Fruit fly (Drosophila melanogaster) whole organism, embryonic: ENCODE data around the gene Wdr33.

Experiments
- Adf1 ChIP-seq: fragments of 200-800 bp; sonication (Bioruptor generic); IDR thresholded peaks from 2 replicates; pipeline ENCODE4 v1.3.6; 2022; ENCODE audit warnings: missing biosample characterization, missing genetic modification characterization
- Asciz ChIP-seq: fragments of 200-800 bp; sonication (Bioruptor generic); optimal IDR thresholded peaks from 2 replicates; lab custom pipeline; 2017; ENCODE audit warnings: missing biosample characterization, mild to moderate bottlenecking, missing genetic modification characterization, missing genetic modification reagents
- Atf6 ChIP-seq: fragments of 200-800 bp; sonication (Bioruptor generic); IDR thresholded peaks from 2 replicates; pipeline ENCODE4 v1.3.6; 2022; ENCODE audit warnings: missing biosample characterization, missing genetic modification characterization
- CG10366 ChIP-seq: fragments of 200-800 bp; sonication (Bioruptor generic); IDR thresholded peaks from 2 replicates; pipeline ENCODE4 v1.3.6; 2022; ENCODE audit warnings: missing biosample characterization, missing genetic modification characterization
- CG10462 ChIP-seq: fragments of 200-800 bp; sonication (Bioruptor generic); optimal IDR thresholded peaks from 2 replicates; lab custom pipeline; 2016; ENCODE audit warnings: missing biosample characterization, missing genetic modification characterization
- CG12071 ChIP-seq: fragments of 200-800 bp; sonication (Bioruptor generic); optimal IDR thresholded peaks from 3 replicates; lab custom pipeline; 2018; ENCODE audit warnings: missing biosample characterization, mild to moderate bottlenecking, missing genetic modification characterization
- CG12769 ChIP-seq: fragments of 200-800 bp; sonication (Bioruptor generic); optimal IDR thresholded peaks from 2 replicates; lab custom pipeline; 2019; ENCODE audit warnings: missing biosample characterization, mild to moderate bottlenecking, missing genetic modification characterization, moderate library complexity
- CG14050 ChIP-seq: fragments of 200-800 bp; sonication (Bioruptor generic); IDR thresholded peaks from 3 replicates; pipeline ENCODE4 v1.3.6; 2022; ENCODE audit warnings: missing biosample characterization, missing genetic modification characterization
- CG14710 ChIP-seq: fragments of 200-800 bp; sonication (Bioruptor generic); optimal IDR thresholded peaks from 3 replicates; lab custom pipeline; 2019; ENCODE audit warnings: missing biosample characterization, mild to moderate bottlenecking, missing genetic modification characterization, moderate library complexity
- CG17359 ChIP-seq: fragments of 200-800 bp; sonication (Bioruptor generic); optimal IDR thresholded peaks from 3 replicates; lab custom pipeline; 2018; ENCODE audit warnings: missing biosample characterization, mild to moderate bottlenecking, missing genetic modification characterization, moderate library complexity
- CG1832 ChIP-seq: fragments of 200-800 bp; sonication (Bioruptor generic); optimal IDR thresholded peaks from 2 replicates; lab custom pipeline; 2017; ENCODE audit warnings: missing biosample characterization, mild to moderate bottlenecking, missing genetic modification characterization, inconsistent platforms
- CG2116 ChIP-seq: fragments of 200-800 bp; sonication (Bioruptor generic); optimal IDR thresholded peaks from 3 replicates; lab custom pipeline; 2018; ENCODE audit warnings: missing biosample characterization, mild to moderate bottlenecking, missing genetic modification characterization
- CG2199 ChIP-seq: fragments of 200-800 bp; sonication (Bioruptor generic); IDR thresholded peaks from 3 replicates; pipeline ENCODE4 v1.3.6; 2022; ENCODE audit warnings: missing biosample characterization, missing genetic modification characterization
- CG31441 ChIP-seq: fragments of 200-800 bp; sonication (Bioruptor generic); IDR thresholded peaks from 2 replicates; pipeline ENCODE4 v1.3.6; 2022; ENCODE audit warnings: missing biosample characterization, missing genetic modification characterization
- CG34224 ChIP-seq: fragments of 200-800 bp; sonication (Bioruptor generic); IDR thresholded peaks from 3 replicates; pipeline ENCODE4 v1.3.6; 2022; ENCODE audit warnings: missing biosample characterization, missing genetic modification characterization; ENCODE audit not compliant: partially characterized antibody
- CG3995 ChIP-seq: fragments of 200-800 bp; sonication (Bioruptor generic); optimal IDR thresholded peaks from 3 replicates; lab custom pipeline; 2016; ENCODE audit warnings: missing biosample characterization, missing genetic modification characterization
- CG4617 ChIP-seq: fragments of 200-800 bp; sonication (Bioruptor generic); optimal IDR thresholded peaks from 3 replicates; lab custom pipeline; 2016; ENCODE audit warnings: missing biosample characterization, missing genetic modification characterization, borderline replicate concordance
- CG5953 ChIP-seq: fragments of 200-800 bp; sonication (Bioruptor generic); IDR thresholded peaks from 2 replicates; pipeline ENCODE4 v1.3.6; 2022; ENCODE audit warnings: missing biosample characterization, missing genetic modification characterization
- CG7271 ChIP-seq: fragments of 200-800 bp; sonication (Bioruptor generic); optimal IDR thresholded peaks from 2 replicates; lab custom pipeline; 2018; ENCODE audit warnings: missing biosample characterization, mild to moderate bottlenecking, missing genetic modification characterization, moderate library complexity
- CG7786 ChIP-seq: fragments of 200-800 bp; sonication (Bioruptor generic); optimal IDR thresholded peaks from 2 replicates; lab custom pipeline; 2016; ENCODE audit warnings: missing biosample characterization, missing genetic modification characterization
- CG7987 ChIP-seq: fragments of 200-800 bp; sonication (Bioruptor generic); optimal IDR thresholded peaks from 2 replicates; lab custom pipeline; 2018; ENCODE audit warnings: missing biosample characterization, mild to moderate bottlenecking, missing genetic modification characterization, moderate library complexity
- CG9437 ChIP-seq: fragments of 200-800 bp; sonication (Bioruptor generic); optimal IDR thresholded peaks from 2 replicates; lab custom pipeline; 2018; ENCODE audit warnings: missing biosample characterization, mild to moderate bottlenecking, missing genetic modification characterization
- D19B ChIP-seq: fragments of 200-800 bp; sonication (Bioruptor generic); optimal IDR thresholded peaks from 2 replicates; lab custom pipeline; 2017; ENCODE audit warnings: missing biosample characterization, mild to moderate bottlenecking, missing genetic modification characterization
- Dfd ChIP-seq, 2 experiments: fragments of >200 bp; optimal IDR thresholded peaks; 2 replicates each; lab custom pipeline; 2017; ENCODE audit warnings: missing biosample characterization in 2 of 2, missing genetic modification characterization in 2 of 2
- Dip2 ChIP-seq: fragments of 200-800 bp; sonication (Bioruptor generic); IDR thresholded peaks from 2 replicates; pipeline ENCODE4 v1.3.6; 2022; ENCODE audit warnings: missing biosample characterization, missing genetic modification characterization
- Dref ChIP-seq: fragments of 200-800 bp; sonication (Bioruptor generic); IDR thresholded peaks from 2 replicates; pipeline ENCODE4 v1.3.6; 2022; ENCODE audit warnings: missing biosample characterization, missing genetic modification characterization
- ERR ChIP-seq: fragments of 200-800 bp; sonication (Bioruptor generic); optimal IDR thresholded peaks from 2 replicates; lab custom pipeline; 2016; ENCODE audit warnings: missing biosample characterization, missing genetic modification characterization
- HLH3B ChIP-seq: fragments of 200-800 bp; sonication (Bioruptor generic); IDR thresholded peaks from 2 replicates; pipeline ENCODE4 v1.3.6; 2022; ENCODE audit warnings: missing biosample characterization, missing genetic modification characterization
- Lhr ChIP-seq: fragments of 200-800 bp; sonication (Bioruptor generic); optimal IDR thresholded peaks from 3 replicates; lab custom pipeline; 2017; ENCODE audit warnings: mild to moderate bottlenecking, missing biosample characterization, missing genetic modification reagents, missing genetic modification characterization
- Mad ChIP-seq: fragments of 200-800 bp; sonication (Bioruptor generic); optimal IDR thresholded peaks from 2 replicates; lab custom pipeline; 2016; ENCODE audit warnings: missing biosample characterization, missing genetic modification characterization
- Ptx1 ChIP-seq: fragments of 200-800 bp; sonication (Bioruptor generic); IDR thresholded peaks from 2 replicates; pipeline ENCODE4 v1.3.6; 2022; ENCODE audit warnings: missing biosample characterization, missing genetic modification characterization
- Xbp1 ChIP-seq: fragments of 200-800 bp; sonication (Bioruptor generic); optimal IDR thresholded peaks from 3 replicates; lab custom pipeline; 2016; ENCODE audit warnings: missing biosample characterization, mild to moderate bottlenecking, missing genetic modification characterization
- ato ChIP-seq: fragments of 200-800 bp; sonication (Bioruptor generic); IDR thresholded peaks from 2 replicates; pipeline ENCODE4 v1.3.6; 2022; ENCODE audit warnings: missing biosample characterization, missing genetic modification characterization; ENCODE audit not compliant: partially characterized antibody
- bab2 ChIP-seq: fragments of 200-800 bp; sonication (Bioruptor generic); optimal IDR thresholded peaks from 2 replicates; lab custom pipeline; 2016; ENCODE audit warnings: missing biosample characterization, missing genetic modification characterization
- btn ChIP-seq: fragments of 200-800 bp; sonication (Bioruptor generic); optimal IDR thresholded peaks from 2 replicates; lab custom pipeline; 2016; ENCODE audit warnings: missing biosample characterization, missing genetic modification characterization
- cad ChIP-seq: fragments of >200 bp; optimal IDR thresholded peaks from 2 replicates; lab custom pipeline; 2017; ENCODE audit warnings: missing biosample characterization, missing genetic modification characterization
- chn ChIP-seq: fragments of 200-800 bp; sonication (Bioruptor generic); optimal IDR thresholded peaks from 2 replicates; lab custom pipeline; 2016; ENCODE audit warnings: missing biosample characterization, missing genetic modification characterization
- ci ChIP-seq: fragments of 200-800 bp; sonication (Bioruptor generic); IDR thresholded peaks from 3 replicates; pipeline ENCODE4 v1.3.6; 2022; ENCODE audit warnings: missing biosample characterization, missing genetic modification characterization
- da ChIP-seq: fragments of 200-800 bp; sonication (Bioruptor generic); optimal IDR thresholded peaks from 2 replicates; lab custom pipeline; 2016; ENCODE audit warnings: missing biosample characterization, missing genetic modification characterization
- en ChIP-seq: fragments of 200-800 bp; sonication (Bioruptor generic); optimal IDR thresholded peaks from 2 replicates; lab custom pipeline; 2016; ENCODE audit warnings: missing biosample characterization, missing genetic modification characterization
- fd102C ChIP-seq: fragments of 200-800 bp; sonication (Bioruptor generic); optimal IDR thresholded peaks from 2 replicates; lab custom pipeline; 2018; ENCODE audit warnings: missing biosample characterization, mild to moderate bottlenecking, missing genetic modification characterization, moderate library complexity
- nmo ChIP-seq: fragments of 200-800 bp; sonication (Bioruptor generic); optimal IDR thresholded peaks from 2 replicates; lab custom pipeline; 2018; ENCODE audit warnings: missing biosample characterization, mild to moderate bottlenecking, missing genetic modification characterization, moderate library complexity
- ro ChIP-seq: fragments of 200-800 bp; sonication (Bioruptor generic); IDR thresholded peaks from 2 replicates; pipeline ENCODE4 v1.3.6; 2022; ENCODE audit warnings: missing biosample characterization, missing genetic modification characterization
- sens ChIP-seq: fragments of 200-800 bp; sonication (Bioruptor generic); peaks from one replicate; lab custom pipeline; 2016; ENCODE audit warnings: missing biosample characterization, missing genetic modification characterization
- sisA ChIP-seq: fragments of 200-800 bp; sonication (Bioruptor generic); IDR thresholded peaks from 2 replicates; pipeline ENCODE4 v1.3.6; 2022; ENCODE audit warnings: missing biosample characterization, missing genetic modification characterization
- slou ChIP-seq: fragments of 200-800 bp; sonication (Bioruptor generic); optimal IDR thresholded peaks from 3 replicates; lab custom pipeline; 2016; ENCODE audit warnings: missing biosample characterization, missing genetic modification characterization
- sr ChIP-seq: fragments of 200-800 bp; sonication (Bioruptor generic); IDR thresholded peaks from 3 replicates; pipeline ENCODE4 v1.3.6; 2022; ENCODE audit warnings: missing biosample characterization, missing genetic modification characterization
- stwl ChIP-seq: fragments of 200-800 bp; sonication (Bioruptor generic); optimal IDR thresholded peaks from 3 replicates; lab custom pipeline; 2018; ENCODE audit warnings: missing biosample characterization, mild to moderate bottlenecking, missing genetic modification characterization, moderate library complexity
- ttk ChIP-seq: fragments of 200-800 bp; sonication (Bioruptor generic); IDR thresholded peaks from 2 replicates; pipeline ENCODE4 v2.1.2; 2022; ENCODE audit warnings: missing biosample characterization, missing genetic modification characterization
- tup ChIP-seq: fragments of 200-800 bp; sonication (Bioruptor generic); optimal IDR thresholded peaks from 2 replicates; lab custom pipeline; 2016; ENCODE audit warnings: missing biosample characterization, mild to moderate bottlenecking, missing genetic modification characterization, moderate library complexity
- zen ChIP-seq: fragments of 200-800 bp; sonication (Bioruptor generic); optimal IDR thresholded peaks from 3 replicates; lab custom pipeline; 2018; ENCODE audit warnings: missing biosample characterization, mild to moderate bottlenecking, missing genetic modification characterization, moderate library complexity

Wdr33 gene

DNA sequence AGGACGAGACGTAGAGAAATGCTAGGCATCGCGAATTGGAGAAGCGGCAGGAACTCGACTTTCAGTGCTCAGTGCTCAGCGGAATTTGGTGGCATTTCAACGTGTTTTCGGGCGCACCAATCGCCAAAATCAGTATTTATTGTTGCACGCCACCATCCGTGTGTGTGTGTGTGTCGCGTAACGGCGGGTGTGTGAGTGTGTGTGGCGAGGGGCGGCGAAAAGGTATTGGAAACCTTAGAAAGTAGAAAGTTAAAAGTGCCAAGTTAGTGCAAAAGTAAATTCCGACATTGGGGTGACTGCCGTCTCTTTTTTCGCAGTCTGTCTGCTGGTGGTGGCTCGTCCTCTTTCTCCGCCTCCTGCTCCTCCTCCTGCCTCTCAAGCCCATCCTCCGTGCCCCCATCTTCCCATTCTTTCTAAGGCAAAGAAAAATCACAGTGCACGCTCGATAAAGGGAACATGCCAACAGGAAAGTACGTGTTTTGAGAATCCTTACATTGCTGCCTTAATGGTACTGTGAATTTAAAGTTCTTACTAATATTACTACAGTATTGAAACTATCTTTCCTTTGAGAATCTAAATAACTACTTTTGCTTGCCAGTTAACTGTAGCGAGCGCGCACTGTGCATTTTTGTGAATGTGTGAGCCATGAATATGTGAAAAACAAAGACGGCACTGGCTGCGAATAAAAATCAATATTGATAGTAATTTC, 25.8 kb downstream of the Wdr33 start (continued):
- TF ChIP-seq CG4617 (GFP tag; lab: Kevin White, UChicago) = no peak
- peak; percentile 26 for TF ChIP-seq D19B
- no peak for TF ChIP-seq CG10462 (GFP tag; lab: Kevin White, UChicago)
- TF ChIP-seq CG9437 (GFP tag; lab: Kevin White, UChicago) = peak; percentile 26
- no peak for TF ChIP-seq btn
- peak; percentile 64 for TF ChIP-seq CG17359 (tag; lab: Kevin White, UChicago)
- TF ChIP-seq Ptx1 (GFP tag; lab: Robert Waterston, UW) = peak; percentile 56
- TF ChIP-seq CG7786 (GFP tag; lab: Kevin White, UChicago) = peak; percentile 10
- no peak for TF ChIP-seq CG2199 (GFP tag; lab: Robert Waterston, UW)
- TF ChIP-seq CG12769 = peak; percentile 75
- peak; percentile 59 for TF ChIP-seq sisA (GFP tag; lab: Robert Waterston, UW)
- TF ChIP-seq en = no peak
- no peak for TF ChIP-seq CG5953 (GFP tag; lab: Robert Waterston, UW)
- TF ChIP-seq da = no peak
- no peak for TF ChIP-seq CG3995 (GFP tag; lab: Kevin White, UChicago)
- no peak for TF ChIP-seq cad
- no peak for TF ChIP-seq zen (tag; lab: Kevin White, UChicago)
- peak; percentile 64 for TF ChIP-seq CG31441
- TF ChIP-seq stwl (tag; lab: Kevin White, UChicago) = no peak
- peak; percentile 5 for TF ChIP-seq nmo (GFP tag; lab: Kevin White, UChicago)
- no peak for TF ChIP-seq Dref
- peak; percentile 41 for TF ChIP-seq Xbp1 (GFP tag; lab: Kevin White, UChicago)
- peak; percentile 36; the same call in 1 of the 3 replicates for TF ChIP-seq CG14050 (GFP tag; lab: Robert Waterston, UW)
- TF ChIP-seq CG34224 (GFP tag; lab: Robert Waterston, UW) = 0 out of 3 replicates have a peak, but pooled peaks have one; percentile 24
- no peak for TF ChIP-seq ro
- TF ChIP-seq HLH3B = peak; percentile 47; the same call in 1 of the 2 replicates
- peak; percentile 84 for TF ChIP-seq sens (GFP tag; lab: Kevin White, UChicago)
- TF ChIP-seq ci (GFP tag; lab: Robert Waterston, UW) = 0 out of 3 replicates have a peak, but pooled peaks have one; percentile 30
- no peak for TF ChIP-seq sr (GFP tag; lab: Robert Waterston, UW)
- TF ChIP-seq fd102C (GFP tag; lab: Kevin White, UChicago) = no peak
- no peak for TF ChIP-seq CG14710 (tag; lab: Kevin White, UChicago)
- TF ChIP-seq ERR (GFP tag; lab: Kevin White, UChicago) = no peak
- TF ChIP-seq CG12071 (GFP tag; lab: Kevin White, UChicago) = peak; percentile 34
- TF ChIP-seq ttk (GFP tag; lab: Robert Waterston, UW) = peak; percentile 53
- no peak for TF ChIP-seq slou (GFP tag; lab: Kevin White, UChicago)
- TF ChIP-seq CG7271 (tag; lab: Kevin White, UChicago) = no peak
- TF ChIP-seq CG2116 = no peak
- TF ChIP-seq bab2 (GFP tag; lab: Kevin White, UChicago) = peak; percentile 62
- TF ChIP-seq CG7987 (GFP tag; lab: Kevin White, UChicago) = no peak
- TF ChIP-seq ato (GFP tag; lab: Robert Waterston, UW) = no peak
- TF ChIP-seq CG10366 = peak; percentile 52
- peak; percentile 7 for TF ChIP-seq Mad (GFP tag; lab: Kevin White, UChicago)
- no peak for TF ChIP-seq Asciz
- peak; percentile 25 for TF ChIP-seq chn (GFP tag; lab: Kevin White, UChicago)
- no peak for TF ChIP-seq Dfd (GFP tag; optimal IDR thresholded peaks at IDR 0.05; lab: Kevin White, UChicago)
- no peak for TF ChIP-seq tup (GFP tag; lab: Kevin White, UChicago)
- TF ChIP-seq Atf6 (GFP tag; lab: Robert Waterston, UW) = no peak; the same call in 1 of the 2 replicates
- no peak for TF ChIP-seq Dip2
- no peak for TF ChIP-seq Lhr
- no peak for TF ChIP-seq CG1832 (GFP tag; lab: Kevin White, UChicago)
- TF ChIP-seq Adf1 (GFP tag; lab: Robert Waterston, UW) = no peak
